Worm (Caenorhabditis elegans) whole organism, L4 larva: ENCODE data around the gene urb-1.

Experiments
- F37D6.2 ChIP-seq: sonication (generic microtip); optimal IDR thresholded peaks from 2 replicates; lab custom pipeline; 2016; ENCODE audit warnings: mild to moderate bottlenecking, missing genetic modification characterization, missing compliant biosample characterization
- F49E8.2 ChIP-seq: sonication (generic microtip); optimal IDR thresholded peaks from 2 replicates; lab custom pipeline; 2016; ENCODE audit warnings: missing compliant biosample characterization, mild to moderate bottlenecking, missing genetic modification characterization, borderline replicate concordance
- Y48G9A.11 ChIP-seq: fragments of 200-800 bp; sonication (Bioruptor generic); IDR thresholded peaks from 2 replicates; pipeline ENCODE4 v1.3.6; 2022; ENCODE audit warnings: missing genetic modification reagents, missing genetic modification characterization, missing compliant biosample characterization
- Y5F2A.4 ChIP-seq: fragments of 200-800 bp; sonication (Bioruptor generic); optimal IDR thresholded peaks from 2 replicates; lab custom pipeline; 2018; ENCODE audit warnings: mild to moderate bottlenecking, missing genetic modification characterization, missing compliant biosample characterization
- ZK546.5 ChIP-seq, 2 experiments: sonication (generic microtip); optimal IDR thresholded peaks; 2 replicates each; lab custom pipeline; 2017; ENCODE audit warnings: missing biosample characterization in 2 of 2, missing genetic modification characterization in 2 of 2
- aha-1 ChIP-seq: fragments of 150-350 bp; peaks from one replicate; lab custom pipeline; 2014; ENCODE audit warnings: missing biosample characterization, missing genetic modification characterization
- arid-1 ChIP-seq: fragments of 200-800 bp; sonication (Bioruptor generic); conservative IDR thresholded peaks from 2 replicates; pipeline ENCODE4 v1.3.6; 2022; ENCODE audit warnings: missing genetic modification reagents, missing genetic modification characterization, missing compliant biosample characterization
- attf-4 ChIP-seq: sonication (generic microtip); optimal IDR thresholded peaks from 3 replicates; lab custom pipeline; 2017; ENCODE audit warnings: missing biosample characterization, missing genetic modification characterization
- ceh-28 ChIP-seq: fragments of 150-350 bp; optimal IDR thresholded peaks from 2 replicates; lab custom pipeline; 2014; ENCODE audit warnings: missing biosample characterization, missing genetic modification reagents, missing genetic modification characterization
- cey-2 ChIP-seq: sonication (generic microtip); optimal IDR thresholded peaks from 3 replicates; lab custom pipeline; 2017; ENCODE audit warnings: missing genetic modification characterization, mild to moderate bottlenecking, missing compliant biosample characterization, antibody characterized with exemption, borderline replicate concordance; ENCODE audit not compliant: insufficient read depth
- daf-16 ChIP-seq, 3 experiments: sonication (generic microtip); optimal IDR thresholded peaks; 2 replicates each; lab custom pipeline; 2016 to 2017; ENCODE audit warnings: missing genetic modification characterization in 3 of 3, missing genetic modification reagents in 3 of 3, mild to moderate bottlenecking in 2 of 3, missing compliant biosample characterization in 2 of 3, missing biosample characterization in 1 of 3, moderate library complexity in 1 of 3
- dmd-6 ChIP-seq: fragments of 200-800 bp; sonication (Bioruptor generic); IDR thresholded peaks from 2 replicates; pipeline ENCODE4 v1.3.6; 2022; ENCODE audit warnings: missing genetic modification reagents, missing genetic modification characterization, missing compliant biosample characterization
- dmd-9 ChIP-seq: fragments of 200-800 bp; sonication (Bioruptor generic); IDR thresholded peaks from 2 replicates; pipeline ENCODE4 v1.3.6; 2022; ENCODE audit warnings: missing genetic modification reagents, missing genetic modification characterization, missing compliant biosample characterization
- dpl-1 ChIP-seq: fragments of 150-350 bp; optimal IDR thresholded peaks from 2 replicates; lab custom pipeline; 2014; ENCODE audit warnings: missing biosample characterization, missing genetic modification reagents, missing genetic modification characterization
- duxl-1 ChIP-seq: sonication (generic microtip); optimal IDR thresholded peaks from 2 replicates; lab custom pipeline; 2016; ENCODE audit warnings: mild to moderate bottlenecking, missing genetic modification characterization, moderate library complexity, missing compliant biosample characterization; ENCODE audit not compliant: poor library complexity
- dve-1 ChIP-seq: sonication (generic microtip); optimal IDR thresholded peaks from 2 replicates; lab custom pipeline; 2017; ENCODE audit warnings: antibody characterized with exemption, mild to moderate bottlenecking, missing genetic modification characterization, missing compliant biosample characterization; ENCODE audit not compliant: insufficient read depth
- egl-27 ChIP-seq: sonication (generic microtip); optimal IDR thresholded peaks from 3 replicates; lab custom pipeline; 2017; ENCODE audit warnings: missing biosample characterization, missing genetic modification reagents, missing genetic modification characterization
- fkh-10 ChIP-seq: fragments of 150-350 bp; optimal IDR thresholded peaks from 2 replicates; lab custom pipeline; 2014; ENCODE audit warnings: missing biosample characterization, missing genetic modification reagents, missing genetic modification characterization
- hlh-11 ChIP-seq: fragments of 200-800 bp; sonication (Bioruptor generic); optimal IDR thresholded peaks from 2 replicates; lab custom pipeline; 2018; ENCODE audit warnings: mild to moderate bottlenecking, missing genetic modification characterization, missing compliant biosample characterization
- hlh-30 ChIP-seq: sonication (generic microtip); optimal IDR thresholded peaks from 2 replicates; lab custom pipeline; 2017; ENCODE audit warnings: antibody characterized with exemption, mild to moderate bottlenecking, missing genetic modification characterization, missing compliant biosample characterization; ENCODE audit not compliant: insufficient read depth
- hmg-1.1 ChIP-seq: fragments of 200-800 bp; sonication (Bioruptor generic); IDR thresholded peaks from 2 replicates; pipeline ENCODE4 v1.3.6; 2022; ENCODE audit warnings: missing genetic modification reagents, missing genetic modification characterization, missing compliant biosample characterization
- lin-13 ChIP-seq: fragments of 150-350 bp; optimal IDR thresholded peaks from 2 replicates; lab custom pipeline; 2014; ENCODE audit warnings: missing biosample characterization, missing genetic modification reagents, missing genetic modification characterization
- lin-29 ChIP-seq: fragments of 200-800 bp; sonication (Bioruptor generic); IDR thresholded peaks from 2 replicates; pipeline ENCODE4 v1.3.6; 2022; ENCODE audit warnings: missing genetic modification reagents, missing genetic modification characterization, missing compliant biosample characterization
- lin-38 ChIP-seq: fragments of 200-800 bp; sonication (Bioruptor generic); IDR thresholded peaks from 2 replicates; pipeline ENCODE4 v1.3.6; 2022; ENCODE audit warnings: missing genetic modification reagents, missing genetic modification characterization, missing compliant biosample characterization
- mdl-1 ChIP-seq, 2 experiments: fragments of 150-350 bp in 1 of 2; sonication (generic microtip) in 1 of 2; optimal IDR thresholded peaks; 2 replicates each; lab custom pipeline; 2014 to 2017; ENCODE audit warnings: missing biosample characterization in 2 of 2, missing genetic modification characterization in 2 of 2
- mdt-29 ChIP-seq: fragments of 200-800 bp; sonication (Bioruptor generic); IDR thresholded peaks from 2 replicates; pipeline ENCODE4 v1.3.6; 2022; ENCODE audit warnings: missing genetic modification reagents, missing genetic modification characterization, missing compliant biosample characterization
- mep-1 ChIP-seq: fragments of 150-350 bp; sonication (generic microtip); optimal IDR thresholded peaks from 3 replicates; lab custom pipeline; 2014; ENCODE audit warnings: missing biosample characterization, missing genetic modification characterization
- mes-2 ChIP-seq: sonication (generic microtip); optimal IDR thresholded peaks from 2 replicates; lab custom pipeline; 2016; ENCODE audit warnings: missing genotype, mild to moderate bottlenecking, missing genetic modification characterization, missing compliant biosample characterization; ENCODE audit not compliant: poor library complexity, severe bottlenecking
- nhr-102 ChIP-seq: sonication (generic microtip); optimal IDR thresholded peaks from 2 replicates; lab custom pipeline; 2016; ENCODE audit warnings: mild to moderate bottlenecking, missing genetic modification characterization, moderate library complexity, missing compliant biosample characterization
- nhr-11 ChIP-seq: fragments of 150-350 bp; optimal IDR thresholded peaks from 2 replicates; lab custom pipeline; 2014; ENCODE audit warnings: missing biosample characterization, missing genetic modification characterization
- nhr-28 ChIP-seq: fragments of 150-350 bp; optimal IDR thresholded peaks from 2 replicates; lab custom pipeline; 2014; ENCODE audit warnings: missing biosample characterization, missing genetic modification characterization
- nhr-42 ChIP-seq: fragments of 200-800 bp; sonication (Bioruptor generic); IDR thresholded peaks from 2 replicates; pipeline ENCODE4 v1.3.6; 2022; ENCODE audit warnings: missing genetic modification characterization, missing compliant biosample characterization
- nhr-48 ChIP-seq: sonication (generic microtip); optimal IDR thresholded peaks from 2 replicates; lab custom pipeline; 2016; ENCODE audit warnings: mild to moderate bottlenecking, missing genetic modification characterization, missing compliant biosample characterization
- nhr-76 ChIP-seq: fragments of 150-350 bp; optimal IDR thresholded peaks from 2 replicates; lab custom pipeline; 2014; ENCODE audit warnings: missing biosample characterization, missing genetic modification characterization
- php-3 ChIP-seq: fragments of 200-800 bp; sonication (Bioruptor generic); IDR thresholded peaks from 2 replicates; pipeline ENCODE4 v1.3.6; 2022; ENCODE audit warnings: missing genetic modification reagents, missing genetic modification characterization, missing compliant biosample characterization
- pqm-1 ChIP-seq: sonication (generic microtip); optimal IDR thresholded peaks from 2 replicates; lab custom pipeline; 2017; ENCODE audit warnings: missing biosample characterization, missing genetic modification characterization
- rbr-2 ChIP-seq: sonication (generic microtip); optimal IDR thresholded peaks from 2 replicates; lab custom pipeline; 2016; ENCODE audit warnings: missing genotype, missing genetic modification characterization, missing compliant biosample characterization
- sdz-12 ChIP-seq: fragments of 200-800 bp; sonication (Bioruptor generic); optimal IDR thresholded peaks from 2 replicates; lab custom pipeline; 2018; ENCODE audit warnings: mild to moderate bottlenecking, missing genetic modification characterization, missing compliant biosample characterization
- snpc-1.2 ChIP-seq: fragments of 200-800 bp; sonication (Bioruptor generic); IDR thresholded peaks from 2 replicates; pipeline ENCODE4 v1.3.6; 2022; ENCODE audit warnings: missing genetic modification reagents, missing genetic modification characterization, missing compliant biosample characterization
- snpc-4 ChIP-seq: fragments of 150-350 bp; optimal IDR thresholded peaks from 2 replicates; lab custom pipeline; 2014; ENCODE audit warnings: missing biosample characterization, missing genetic modification characterization
- tra-1 ChIP-seq: fragments of 200-800 bp; sonication (Bioruptor generic); IDR thresholded peaks from 2 replicates; pipeline ENCODE4 v1.3.6; 2022; ENCODE audit warnings: missing genetic modification reagents, missing genetic modification characterization, missing compliant biosample characterization
- unc-130 ChIP-seq: sonication (generic microtip); optimal IDR thresholded peaks from 2 replicates; lab custom pipeline; 2016; ENCODE audit warnings: missing genetic modification reagents, missing genetic modification characterization, missing compliant biosample characterization
- unc-39 ChIP-seq: sonication (generic microtip); optimal IDR thresholded peaks from 2 replicates; lab custom pipeline; 2017; ENCODE audit warnings: missing biosample characterization, missing genetic modification characterization
- unc-62 ChIP-seq, 3 experiments: fragments of 150-350 bp in 1 of 3; sonication (generic microtip); optimal IDR thresholded peaks in 2 of 3; peaks in 1 of 3; 1 replicate in 1 of 3; 2 replicates in 2 of 3; lab custom pipeline; 2014 to 2017; ENCODE audit warnings: missing biosample characterization in 3 of 3, missing genetic modification characterization in 3 of 3, missing genetic modification reagents in 3 of 3, missing genotype in 1 of 3
- zfp-2 ChIP-seq: sonication (generic microtip); optimal IDR thresholded peaks from 2 replicates; lab custom pipeline; 2016; ENCODE audit warnings: mild to moderate bottlenecking, missing genetic modification characterization, missing compliant biosample characterization
- zfp-3 ChIP-seq: fragments of 200-800 bp; sonication (Bioruptor generic); conservative IDR thresholded peaks from 2 replicates; pipeline ENCODE4 v1.3.6; 2022; ENCODE audit warnings: missing genetic modification reagents, missing genetic modification characterization, missing compliant biosample characterization
- ztf-7 ChIP-seq: fragments of 150-350 bp; optimal IDR thresholded peaks from 2 replicates; lab custom pipeline; 2014; ENCODE audit warnings: missing biosample characterization, missing genetic modification characterization

The urb-1 gene

ce11 chrV:6430526-6431371, 6.8 kb upstream of the urb-1 start:
- no peak for TF ChIP-seq hmg-1.1 (GFP tag; lab: Robert Waterston, UW)
- TF ChIP-seq unc-130 (GFP tag; lab: Kevin White, UChicago) = no peak
- TF ChIP-seq mdl-1 (tag; optimal IDR thresholded peaks at IDR 0.05; lab: Kevin White, UChicago) = peak in 1 of 2 experiments; percentile 7
- TF ChIP-seq aha-1 = peak; percentile 10
- TF ChIP-seq lin-29 (GFP tag; lab: Robert Waterston, UW) = no peak
- peak; percentile 39 for TF ChIP-seq hlh-30
- peak; percentile 53 for TF ChIP-seq dve-1 (tag; lab: Kevin White, UChicago)
- TF ChIP-seq egl-27 = no peak
- TF ChIP-seq ZK546.5 (tag; optimal IDR thresholded peaks at IDR 0.05; lab: Kevin White, UChicago) = no peak
- no peak; the same call in 1 of the 2 replicates for TF ChIP-seq dmd-6 (GFP tag; lab: Robert Waterston, UW)
- no peak for TF ChIP-seq tra-1 (GFP tag; lab: Robert Waterston, UW)
- no peak for TF ChIP-seq lin-13 (GFP tag; lab: Kevin White, UChicago)
- TF ChIP-seq nhr-76 = no peak
- no peak for TF ChIP-seq snpc-4
- no peak for TF ChIP-seq mes-2 (tag; lab: Kevin White, UChicago)
- peak; percentile 23 for TF ChIP-seq hlh-11
- 0 out of 2 replicates have a peak, but pooled peaks have one; percentile 13 for TF ChIP-seq lin-38 (GFP tag; lab: Robert Waterston, UW)
- peak; percentile 65 for TF ChIP-seq pqm-1 (tag; lab: Kevin White, UChicago)
- TF ChIP-seq nhr-48 = no peak
- TF ChIP-seq Y48G9A.11 (GFP tag; lab: Robert Waterston, UW) = no peak
- no peak for TF ChIP-seq snpc-1.2 (GFP tag; lab: Robert Waterston, UW)
- no peak for TF ChIP-seq zfp-3 (GFP tag; lab: Robert Waterston, UW)
- TF ChIP-seq ztf-7 (tag; lab: Kevin White, UChicago) = no peak
- no peak for TF ChIP-seq sdz-12 (GFP tag; lab: Kevin White, UChicago)
- no peak for TF ChIP-seq duxl-1
- TF ChIP-seq mep-1 (tag; lab: Kevin White, UChicago) = peak; percentile 32
- no peak for TF ChIP-seq nhr-42 (GFP tag; lab: Robert Waterston, UW)
- TF ChIP-seq unc-62 (GFP tag; optimal IDR thresholded peaks at IDR 0.05 in 1 of 2; lab: Kevin White, UChicago) = peak in 1 of 2 experiments; percentile 83
- TF ChIP-seq unc-62 (tag; optimal IDR thresholded peaks at IDR 0.05; lab: Kevin White, UChicago) = no peak
- no peak for TF ChIP-seq fkh-10 (GFP tag; lab: Kevin White, UChicago)
- no peak for TF ChIP-seq daf-16 (GFP tag; optimal IDR thresholded peaks at IDR 0.05; lab: Kevin White, UChicago)
- TF ChIP-seq daf-16 (tag; optimal IDR thresholded peaks at IDR 0.05; lab: Kevin White, UChicago) = peak; percentile 60
- peak; percentile 89 for TF ChIP-seq nhr-28 (tag; lab: Kevin White, UChicago)

ce11 chrV:6429870-6430339, 6.0 kb upstream of the urb-1 start, which contains the start of gene alh-4:
TSS of gene alh-4 (minus strand) at chrV:6429920.
- TF ChIP-seq ZK546.5 (tag; optimal IDR thresholded peaks at IDR 0.05; lab: Kevin White, UChicago) (no peak), egl-27 (no peak), mdt-29 (GFP tag; lab: Robert Waterston, UW) (no peak), dmd-9 (GFP tag; lab: Robert Waterston, UW) (no peak), snpc-1.2 (GFP tag; lab: Robert Waterston, UW) (no peak), ceh-28 (no peak), hlh-11 (peak; percentile 28), nhr-102 (no peak), Y5F2A.4 (GFP tag; lab: Kevin White, UChicago) (no peak), nhr-11 (tag; lab: Kevin White, UChicago) (no peak), dpl-1 (no peak), F49E8.2 (tag; lab: Kevin White, UChicago) (no peak), unc-62 (GFP tag; optimal IDR thresholded peaks at IDR 0.05 in 1 of 2; lab: Kevin White, UChicago) (peak in 1 of 2 experiments; percentile 85), unc-62 (tag; optimal IDR thresholded peaks at IDR 0.05; lab: Kevin White, UChicago) (no peak), php-3 (GFP tag; lab: Robert Waterston, UW) (no peak), zfp-2 (tag; lab: Kevin White, UChicago) (no peak), cey-2 (tag; lab: Kevin White, UChicago) (peak; percentile 45), F37D6.2 (tag; lab: Kevin White, UChicago) (no peak), arid-1 (no peak), attf-4 (tag; lab: Kevin White, UChicago) (no peak), unc-39 (tag; lab: Kevin White, UChicago) (no peak), rbr-2 (tag; lab: Kevin White, UChicago) (no peak), nhr-76 (no peak)
